Fruit fly (Drosophila melanogaster) whole organism, embryonic: Measurements from ENCODE around the gene CG32819.

Experiments used
- Ada2b ChIP-seq: fragments of 200-800 bp; sonication (Bioruptor generic); IDR thresholded peaks from 2 replicates; pipeline ENCODE4 v1.3.6; 2022; ENCODE audit warnings: missing biosample characterization, missing genetic modification characterization
- B-H2 ChIP-seq: fragments of 200-800 bp; sonication (Bioruptor generic); optimal IDR thresholded peaks from 2 replicates; lab custom pipeline; 2018; ENCODE audit warnings: missing biosample characterization, mild to moderate bottlenecking, missing genetic modification characterization
- Blimp-1 ChIP-seq: fragments of 200-800 bp; sonication (Bioruptor generic); optimal IDR thresholded peaks from 3 replicates; lab custom pipeline; 2018; ENCODE audit warnings: missing biosample characterization, missing genetic modification characterization, mild to moderate bottlenecking, moderate library complexity, missing genetic modification reagents
- BtbVII ChIP-seq: fragments of 200-800 bp; sonication (Bioruptor generic); optimal IDR thresholded peaks from 3 replicates; lab custom pipeline; 2017; ENCODE audit warnings: missing biosample characterization, mild to moderate bottlenecking, missing genetic modification characterization
- C15 ChIP-seq: fragments of 200-800 bp; sonication (Bioruptor generic); IDR thresholded peaks from 3 replicates; pipeline ENCODE4 v1.3.6; 2022; ENCODE audit warnings: missing biosample characterization, missing genetic modification characterization
- CG11398 ChIP-seq: fragments of 200-800 bp; sonication (Bioruptor generic); optimal IDR thresholded peaks from 2 replicates; lab custom pipeline; 2016; ENCODE audit warnings: missing biosample characterization, missing genetic modification characterization
- CG12744 ChIP-seq: fragments of 200-800 bp; sonication (Bioruptor generic); optimal IDR thresholded peaks from 2 replicates; lab custom pipeline; 2016; ENCODE audit warnings: missing biosample characterization, missing genetic modification characterization
- CG13424 ChIP-seq: fragments of 200-800 bp; sonication (Bioruptor generic); optimal IDR thresholded peaks from 2 replicates; lab custom pipeline; 2019; ENCODE audit warnings: missing biosample characterization, mild to moderate bottlenecking, missing genetic modification characterization, moderate library complexity
- CG14667 ChIP-seq: fragments of 200-800 bp; sonication (Bioruptor generic); IDR thresholded peaks from 2 replicates; pipeline ENCODE4 v1.3.6; 2022; ENCODE audit warnings: missing biosample characterization, missing genetic modification characterization
- CG15601 ChIP-seq: fragments of 200-800 bp; sonication (Bioruptor generic); optimal IDR thresholded peaks from 3 replicates; lab custom pipeline; 2019; ENCODE audit warnings: missing biosample characterization, mild to moderate bottlenecking, missing genetic modification characterization, moderate library complexity
- CG17568 ChIP-seq: fragments of 200-800 bp; sonication (Bioruptor generic); optimal IDR thresholded peaks from 2 replicates; lab custom pipeline; 2018; ENCODE audit warnings: missing biosample characterization, mild to moderate bottlenecking, missing genetic modification characterization, moderate library complexity
- CG32532 ChIP-seq: fragments of 200-800 bp; sonication (Bioruptor generic); IDR thresholded peaks from 2 replicates; pipeline ENCODE4 v1.3.6; 2022; ENCODE audit warnings: missing biosample characterization, missing genetic modification characterization
- CG3726 ChIP-seq: fragments of 200-800 bp; sonication (Bioruptor generic); IDR thresholded peaks from 3 replicates; pipeline ENCODE4, ENCODE4 v1.3.6; 2022; ENCODE audit warnings: missing biosample characterization, missing genetic modification characterization
- CG4404 ChIP-seq: fragments of 200-800 bp; sonication (Bioruptor generic); IDR thresholded peaks from 2 replicates; pipeline ENCODE4 v1.3.6; 2022; ENCODE audit warnings: missing biosample characterization, missing genetic modification characterization
- CG6765 ChIP-seq: fragments of 200-800 bp; sonication (Bioruptor generic); optimal IDR thresholded peaks from 3 replicates; lab custom pipeline; 2017; ENCODE audit warnings: missing biosample characterization, mild to moderate bottlenecking, missing genetic modification characterization
- CG9609 ChIP-seq: fragments of 200-800 bp; sonication (Bioruptor generic); optimal IDR thresholded peaks from 3 replicates; lab custom pipeline; 2016; ENCODE audit warnings: missing biosample characterization, missing genetic modification characterization
- CG9727 ChIP-seq: fragments of 200-800 bp; sonication (Bioruptor generic); optimal IDR thresholded peaks from 3 replicates; lab custom pipeline; 2017; ENCODE audit warnings: missing biosample characterization, mild to moderate bottlenecking, missing genetic modification characterization
- CG9817 ChIP-seq: fragments of 200-800 bp; sonication (Bioruptor generic); optimal IDR thresholded peaks from 2 replicates; lab custom pipeline; 2018; ENCODE audit warnings: missing biosample characterization, mild to moderate bottlenecking, missing genetic modification characterization, moderate library complexity
- Camta ChIP-seq: fragments of 200-800 bp; sonication (Bioruptor generic); optimal IDR thresholded peaks from 2 replicates; lab custom pipeline; 2016; ENCODE audit warnings: missing biosample characterization, missing genetic modification characterization
- Deaf1 ChIP-seq: fragments of 200-800 bp; optimal IDR thresholded peaks from 3 replicates; lab custom pipeline; 2019; ENCODE audit warnings: missing biosample characterization, mild to moderate bottlenecking, missing genetic modification characterization, moderate library complexity
- Dref ChIP-seq: fragments of 200-800 bp; sonication (Bioruptor generic); IDR thresholded peaks from 2 replicates; pipeline ENCODE4 v1.3.6; 2022; ENCODE audit warnings: missing biosample characterization, missing genetic modification characterization
- Drgx ChIP-seq: fragments of 200-800 bp; sonication (Bioruptor generic); IDR thresholded peaks from 2 replicates; pipeline ENCODE4 v1.3.6; 2022; ENCODE audit warnings: missing biosample characterization, missing genetic modification characterization
- ERR ChIP-seq: fragments of 200-800 bp; sonication (Bioruptor generic); optimal IDR thresholded peaks from 2 replicates; lab custom pipeline; 2016; ENCODE audit warnings: missing biosample characterization, missing genetic modification characterization
- Eip74EF ChIP-seq, 2 experiments: fragments of 200-800 bp in 1 of 2; fragments of >200 bp in 1 of 2; sonication (Bioruptor generic) in 1 of 2; optimal IDR thresholded peaks; 2 replicates each; lab custom pipeline; 2017 to 2019; ENCODE audit warnings: missing biosample characterization in 2 of 2, missing genetic modification characterization in 2 of 2, mild to moderate bottlenecking in 1 of 2, moderate library complexity in 1 of 2
- Hey ChIP-seq: fragments of 200-800 bp; sonication (Bioruptor generic); optimal IDR thresholded peaks from 3 replicates; lab custom pipeline; 2018; ENCODE audit warnings: missing biosample characterization, mild to moderate bottlenecking, missing genetic modification characterization
- Mrtf ChIP-seq: fragments of 200-800 bp; sonication (Bioruptor generic); IDR thresholded peaks from 3 replicates; pipeline ENCODE4 v1.3.6; 2022; ENCODE audit warnings: missing biosample characterization, missing genetic modification characterization
- Myb ChIP-seq: fragments of 200-800 bp; sonication (Bioruptor generic); optimal IDR thresholded peaks from 2 replicates; lab custom pipeline; 2016; ENCODE audit warnings: missing biosample characterization, missing genetic modification characterization
- NFAT ChIP-seq: fragments of 200-800 bp; sonication (Bioruptor generic); IDR thresholded peaks from 2 replicates; pipeline ENCODE4 v1.3.6; 2022; ENCODE audit warnings: missing biosample characterization, missing genetic modification characterization
- NK7.1 ChIP-seq: fragments of 200-800 bp; sonication (Bioruptor generic); optimal IDR thresholded peaks from 3 replicates; lab custom pipeline; 2016; ENCODE audit warnings: missing biosample characterization, missing genetic modification characterization
- Trl ChIP-seq, 3 experiments: fragments of >200 bp in 2 of 3; fragments of 200-800 bp in 1 of 3; sonication (Bioruptor generic) in 1 of 3; optimal IDR thresholded peaks; 2 replicates in 1 of 3; 3 replicates in 2 of 3; lab custom pipeline; 2016 to 2017; ENCODE audit warnings: missing biosample characterization in 1 of 3, missing genetic modification characterization in 1 of 3
- ap ChIP-seq: fragments of 200-800 bp; sonication (Bioruptor generic); IDR thresholded peaks from 2 replicates; pipeline ENCODE4 v1.3.6; 2022; ENCODE audit warnings: missing biosample characterization, missing genetic modification characterization
- az2 ChIP-seq: fragments of 200-800 bp; sonication (Bioruptor generic); optimal IDR thresholded peaks from 3 replicates; lab custom pipeline; 2016; ENCODE audit warnings: missing biosample characterization, missing genetic modification characterization
- btn ChIP-seq: fragments of 200-800 bp; sonication (Bioruptor generic); optimal IDR thresholded peaks from 2 replicates; lab custom pipeline; 2016; ENCODE audit warnings: missing biosample characterization, missing genetic modification characterization
- ci ChIP-seq: fragments of 200-800 bp; sonication (Bioruptor generic); IDR thresholded peaks from 3 replicates; pipeline ENCODE4 v1.3.6; 2022; ENCODE audit warnings: missing biosample characterization, missing genetic modification characterization
- cwo ChIP-seq: fragments of 200-800 bp; sonication (Bioruptor generic); optimal IDR thresholded peaks from 3 replicates; lab custom pipeline; 2017; ENCODE audit warnings: missing biosample characterization, missing genetic modification characterization, mild to moderate bottlenecking, moderate library complexity, missing genetic modification reagents
- en ChIP-seq: fragments of 200-800 bp; sonication (Bioruptor generic); optimal IDR thresholded peaks from 2 replicates; lab custom pipeline; 2016; ENCODE audit warnings: missing biosample characterization, missing genetic modification characterization
- esg ChIP-seq: fragments of 200-800 bp; sonication (Bioruptor generic); conservative IDR thresholded peaks from 2 replicates; pipeline ENCODE4 v1.3.6; 2022; ENCODE audit warnings: missing biosample characterization, missing genetic modification characterization
- eve ChIP-seq, 2 experiments: fragments of >200 bp; optimal IDR thresholded peaks; 2 replicates each; lab custom pipeline; 2017; ENCODE audit warnings: missing biosample characterization in 2 of 2, missing genetic modification characterization in 2 of 2
- ewg ChIP-seq: fragments of 200-800 bp; sonication (Bioruptor generic); optimal IDR thresholded peaks from 3 replicates; lab custom pipeline; 2017; ENCODE audit warnings: mild to moderate bottlenecking, missing biosample characterization, missing genetic modification reagents, missing genetic modification characterization
- gcm ChIP-seq: fragments of 200-800 bp; sonication (Bioruptor generic); optimal IDR thresholded peaks from 2 replicates; lab custom pipeline; 2019; ENCODE audit warnings: missing biosample characterization, mild to moderate bottlenecking, missing genetic modification characterization, moderate library complexity
- gro ChIP-seq: fragments of 200-800 bp; sonication (Bioruptor generic); optimal IDR thresholded peaks from 2 replicates; lab custom pipeline; 2016; ENCODE audit warnings: missing biosample characterization, missing genetic modification characterization
- inv ChIP-seq: fragments of 200-800 bp; sonication (Bioruptor generic); IDR thresholded peaks from 2 replicates; pipeline ENCODE4 v1.3.6; 2022; ENCODE audit warnings: missing biosample characterization, missing genetic modification characterization; ENCODE audit not compliant: partially characterized antibody
- rib ChIP-seq: fragments of 200-800 bp; sonication (Bioruptor generic); IDR thresholded peaks from 2 replicates; pipeline ENCODE4 v1.3.6; 2022; ENCODE audit warnings: missing biosample characterization, missing genetic modification characterization
- ro ChIP-seq: fragments of 200-800 bp; sonication (Bioruptor generic); IDR thresholded peaks from 2 replicates; pipeline ENCODE4 v1.3.6; 2022; ENCODE audit warnings: missing biosample characterization, missing genetic modification characterization
- sd ChIP-seq: fragments of 200-800 bp; sonication (Bioruptor generic); optimal IDR thresholded peaks from 3 replicates; lab custom pipeline; 2018; ENCODE audit warnings: missing biosample characterization, mild to moderate bottlenecking, missing genetic modification characterization, moderate library complexity
- slp2 ChIP-seq: fragments of 200-800 bp; sonication (Bioruptor generic); optimal IDR thresholded peaks from 2 replicates; lab custom pipeline; 2016; ENCODE audit warnings: missing biosample characterization, missing genetic modification characterization
- tgo ChIP-seq: fragments of 200-800 bp; sonication (Bioruptor generic); IDR thresholded peaks from 3 replicates; pipeline ENCODE4 v1.3.6; 2022; ENCODE audit warnings: missing biosample characterization, missing genetic modification characterization
- tup ChIP-seq: fragments of 200-800 bp; sonication (Bioruptor generic); optimal IDR thresholded peaks from 2 replicates; lab custom pipeline; 2016; ENCODE audit warnings: missing biosample characterization, mild to moderate bottlenecking, missing genetic modification characterization, moderate library complexity
- vfl ChIP-seq: fragments of 200-800 bp; sonication (Bioruptor generic); optimal IDR thresholded peaks from 2 replicates; lab custom pipeline; 2016; ENCODE audit warnings: missing biosample characterization, missing genetic modification characterization
- wdn ChIP-seq: fragments of 200-800 bp; sonication (Bioruptor generic); IDR thresholded peaks from 2 replicates; pipeline ENCODE4 v1.3.6; 2022; ENCODE audit warnings: missing biosample characterization, missing genetic modification characterization
- zf30C ChIP-seq: fragments of 200-800 bp; sonication (Bioruptor generic); optimal IDR thresholded peaks from 3 replicates; lab custom pipeline; 2018; ENCODE audit warnings: missing biosample characterization, mild to moderate bottlenecking, missing genetic modification characterization

The CG32819 gene

DNA sequence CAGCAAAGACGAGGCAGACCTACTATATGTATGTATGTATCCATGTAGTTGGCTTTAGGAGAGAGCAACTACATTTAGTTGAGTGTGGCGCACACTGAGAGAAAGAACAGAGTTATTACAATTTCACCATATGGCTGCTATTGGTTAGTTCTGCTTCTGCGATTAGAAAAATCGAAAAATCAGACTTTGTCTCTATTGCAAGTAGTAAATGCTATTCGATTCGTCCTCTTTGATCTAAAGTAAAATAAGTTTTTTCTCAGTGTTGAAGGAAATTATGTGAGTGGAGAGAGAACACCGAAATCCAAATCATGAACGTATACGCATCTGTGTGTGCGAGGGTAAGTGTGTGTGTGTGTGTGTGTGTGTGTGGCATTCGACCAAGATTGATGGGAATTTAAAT is 27.0 kb downstream of the CG32819 start (continued):
- TF ChIP-seq CG15601 (peak; percentile 67), esg (GFP tag; lab: Robert Waterston, UW) (peak; percentile 76), ap (GFP tag; lab: Robert Waterston, UW) (peak; percentile 78), az2 (GFP tag; lab: Kevin White, UChicago) (peak; percentile 84), gcm (peak; percentile 63), btn (GFP tag; lab: Kevin White, UChicago) (peak; percentile 64), CG9609 (GFP tag; lab: Kevin White, UChicago) (peak; percentile 80), slp2 (GFP tag; lab: Kevin White, UChicago) (peak; percentile 81), B-H2 (GFP tag; lab: Kevin White, UChicago) (no peak), wdn (GFP tag; lab: Robert Waterston, UW) (0 out of 2 replicates have a peak, but pooled peaks have one; percentile 30), Deaf1 (tag; lab: Kevin White, UChicago) (peak; percentile 58), NFAT (GFP tag; lab: Robert Waterston, UW) (no peak), CG14667 (GFP tag; lab: Robert Waterston, UW) (peak; percentile 77), ci (GFP tag; lab: Robert Waterston, UW) (peak; percentile 87), vfl (GFP tag; lab: Kevin White, UChicago) (peak; percentile 11), ro (GFP tag; lab: Robert Waterston, UW) (no peak; the same call in 1 of the 2 replicates), zf30C (peak; percentile 64), rib (GFP tag; lab: Robert Waterston, UW) (no peak), CG6765 (GFP tag; lab: Kevin White, UChicago) (no peak), ERR (no peak), tup (GFP tag; lab: Kevin White, UChicago) (peak; percentile 68), Blimp-1 (GFP tag; lab: Kevin White, UChicago) (peak; percentile 90), Ada2b (GFP tag; lab: Robert Waterston, UW) (peak; percentile 84), CG9727 (peak; percentile 78), CG13424 (tag; lab: Kevin White, UChicago) (peak; percentile 88), Camta (GFP tag; lab: Kevin White, UChicago) (peak; percentile 67), CG3726 (GFP tag; lab: Robert Waterston, UW) (peak; percentile 83; the same call in 2 of the 3 replicates), en (peak; percentile 54), eve (GFP tag; optimal IDR thresholded peaks at IDR 0.05; lab: Kevin White, UChicago) (peak; percentile 40 to 93), cwo (GFP tag; lab: Kevin White, UChicago) (peak; percentile 49), tgo (GFP tag; lab: Robert Waterston, UW) (peak; percentile 70), Hey (tag; lab: Kevin White, UChicago) (no peak), sd (tag; lab: Kevin White, UChicago) (peak; percentile 28), Mrtf (GFP tag; lab: Robert Waterston, UW) (peak; percentile 85), gro (GFP tag; lab: Kevin White, UChicago) (no peak), CG11398 (GFP tag; lab: Kevin White, UChicago) (peak; percentile 62), CG32532 (GFP tag; lab: Robert Waterston, UW) (peak; percentile 54; the same call in 1 of the 2 replicates), NK7.1 (GFP tag; lab: Kevin White, UChicago) (peak; percentile 47), CG12744 (GFP tag; lab: Kevin White, UChicago) (peak; percentile 63), CG9817 (peak; percentile 77), Trl (optimal IDR thresholded peaks at IDR 0.05; lab: Kevin White, UChicago) (peak in 1 of 2 experiments; percentile 0), Trl (GFP tag; optimal IDR thresholded peaks at IDR 0.05; lab: Kevin White, UChicago) (peak; percentile 85), CG4404 (GFP tag; lab: Robert Waterston, UW) (peak; percentile 85), CG17568 (peak; percentile 52), inv (no peak), Myb (peak; percentile 59), BtbVII (GFP tag; lab: Kevin White, UChicago) (peak; percentile 61), Dref (GFP tag; lab: Robert Waterston, UW) (no peak), C15 (peak; percentile 61; the same call in 1 of the 3 replicates), Eip74EF (GFP tag; optimal IDR thresholded peaks at IDR 0.05; lab: Kevin White, UChicago) (peak in 1 of 2 experiments; percentile 43), ewg (GFP tag; lab: Kevin White, UChicago) (peak; percentile 69), Drgx (GFP tag; lab: Robert Waterston, UW) (peak; percentile 91)
